Fruit fly (Drosophila melanogaster): Measurements from ENCODE around the gene CG2964.

DNA sequence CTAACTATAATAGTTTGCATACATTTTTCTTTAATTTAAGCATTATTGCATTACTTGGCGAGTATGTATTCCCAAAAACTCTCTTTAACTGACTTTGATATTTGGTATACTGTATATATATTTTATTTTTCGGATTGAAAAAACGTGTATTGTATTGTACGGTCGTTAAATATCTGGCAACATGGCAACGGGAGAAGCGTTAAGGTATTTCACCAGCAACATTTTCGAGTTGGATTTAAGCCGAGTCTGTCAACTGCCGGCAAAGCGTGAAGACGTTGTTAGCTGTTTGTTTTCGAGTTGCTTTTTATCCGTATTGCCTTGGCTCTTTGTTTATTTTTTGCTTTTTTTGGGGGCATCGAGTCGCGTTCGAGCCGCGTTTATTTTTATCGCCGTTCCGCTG, 27.6 kb downstream of the CG2964 start, which contains the start of gene CG2975:
- TF ChIP-seq Sin3A (optimal IDR thresholded peaks at IDR 0.05), result no peak
- TF ChIP-seq insv (optimal IDR thresholded peaks at IDR 0.05), result no peak
- no peak for TF ChIP-seq h (optimal IDR thresholded peaks at IDR 0.05)
- no peak for TF ChIP-seq psq (optimal IDR thresholded peaks at IDR 0.05)
- no peak for TF ChIP-seq ttk (optimal IDR thresholded peaks at IDR 0.05)
